Worm (Caenorhabditis elegans) whole organism, L1 larva: ENCODE results near the gene T25D3.4.

Experiments
- C34B4.2 ChIP-seq: sonication (generic microtip); optimal IDR thresholded peaks from 2 replicates; lab custom pipeline; 2017; ENCODE audit warnings: mild to moderate bottlenecking, missing genetic modification characterization, missing compliant biosample characterization
- aly-2 ChIP-seq: fragments of 150-350 bp; optimal IDR thresholded peaks from 2 replicates; lab custom pipeline; 2014; ENCODE audit warnings: missing biosample characterization, missing genetic modification characterization
- ama-1 ChIP-seq: fragments of 150-350 bp; optimal IDR thresholded peaks from 2 replicates; lab custom pipeline; 2014
- ceh-8 ChIP-seq: fragments of 200-800 bp; sonication (Bioruptor generic); optimal IDR thresholded peaks from 2 replicates; lab custom pipeline; 2018; ENCODE audit warnings: mild to moderate bottlenecking, missing genetic modification characterization, moderate library complexity, missing compliant biosample characterization
- nhr-12 ChIP-seq: sonication (generic microtip); optimal IDR thresholded peaks from 2 replicates; lab custom pipeline; 2017; ENCODE audit warnings: missing biosample characterization, missing genetic modification characterization
- nhr-237 ChIP-seq: fragments of 150-350 bp; optimal IDR thresholded peaks from 2 replicates; lab custom pipeline; 2014; ENCODE audit warnings: missing biosample characterization, missing genetic modification characterization
- skn-1 ChIP-seq: fragments of 150-350 bp; optimal IDR thresholded peaks from 2 replicates; lab custom pipeline; 2014; ENCODE audit warnings: missing biosample characterization, missing genetic modification characterization
- sup-37 ChIP-seq: fragments of 200-800 bp; sonication (Bioruptor generic); optimal IDR thresholded peaks from 2 replicates; lab custom pipeline; 2018; ENCODE audit warnings: mild to moderate bottlenecking, missing genetic modification characterization, missing compliant biosample characterization
- unc-30 ChIP-seq: sonication (generic microtip); optimal IDR thresholded peaks from 2 replicates; lab custom pipeline; 2017; ENCODE audit warnings: missing biosample characterization, missing genetic modification characterization
- ztf-11 ChIP-seq, 2 experiments: sonication (generic microtip); optimal IDR thresholded peaks; 2 replicates each; lab custom pipeline; 2016 to 2017; ENCODE audit warnings: missing genetic modification characterization in 2 of 2, missing biosample characterization in 1 of 2, missing compliant biosample characterization in 1 of 2
- ztf-4 ChIP-seq: fragments of 150-350 bp; optimal IDR thresholded peaks from 2 replicates; lab custom pipeline; 2014; ENCODE audit warnings: missing biosample characterization, missing genetic modification characterization

DNA sequence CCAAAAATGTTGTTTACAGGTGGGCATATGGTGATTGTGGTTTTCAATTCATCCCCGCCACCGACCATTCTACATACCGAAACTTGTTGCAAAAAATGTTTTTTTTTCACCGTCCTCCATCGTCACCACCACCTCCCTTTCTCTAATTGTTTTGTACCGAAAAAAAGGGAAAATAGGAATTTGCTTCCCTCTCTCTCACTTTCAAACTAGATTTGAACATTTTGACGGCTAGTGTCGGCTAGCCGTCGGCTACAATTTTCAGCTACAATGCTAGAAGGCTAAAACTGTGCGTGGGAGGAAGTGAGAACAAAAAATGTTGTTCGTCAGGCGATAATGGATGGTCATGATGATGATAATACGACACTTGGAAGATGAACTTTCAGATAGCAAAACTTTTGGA is 31.1 kb downstream of the T25D3.4 start:
- TF ChIP-seq C34B4.2 (tag; lab: Kevin White, UChicago) (no peak), skn-1 (no peak), ztf-11 (tag; optimal IDR thresholded peaks at IDR 0.05; lab: Kevin White, UChicago) (no peak), nhr-12 (tag; lab: Kevin White, UChicago) (no peak), ama-1 (lab: Kevin White, UChicago) (no peak), sup-37 (no peak), ceh-8 (GFP tag; lab: Kevin White, UChicago) (no peak), unc-30 (tag; lab: Kevin White, UChicago) (no peak), nhr-237 (no peak), aly-2 (tag; lab: Kevin White, UChicago) (no peak), ztf-4 (no peak)
